Worm (Caenorhabditis elegans): Measurements from ENCODE around the gene trpp-5.

ce11 chrII:12237555-12237954, 35.4 kb upstream of the trpp-5 start:
- TF ChIP-seq nhr-237 (tag; optimal IDR thresholded peaks at IDR 0.05) (no peak), unc-62 (GFP tag; optimal IDR thresholded peaks at IDR 0.05) (no peak), blmp-1 (tag; optimal IDR thresholded peaks at IDR 0.05) (no peak), nhr-12 (tag; optimal IDR thresholded peaks at IDR 0.05) (no peak), elt-3 (tag; optimal IDR thresholded peaks at IDR 0.05) (no peak), flh-1 (GFP tag; optimal IDR thresholded peaks at IDR 0.05) (no peak), sem-2 (GFP tag; optimal IDR thresholded peaks at IDR 0.05) (no peak), ztf-11 (tag; optimal IDR thresholded peaks at IDR 0.05) (no peak)

All from whole organism, mixed stage, embryonic.